Fruit fly (Drosophila melanogaster) whole organism, adult: Measurements from ENCODE around the gene amon.

Source experiments
- CG11617 ChIP-seq: fragments of 200-800 bp; sonication (Bioruptor generic); optimal IDR thresholded peaks from 2 replicates; lab custom pipeline; 2017; ENCODE audit warnings: mild to moderate bottlenecking, missing biosample characterization, missing genetic modification reagents, missing genetic modification characterization
- CG12768 ChIP-seq: fragments of 200-800 bp; sonication (Bioruptor generic); optimal IDR thresholded peaks from 2 replicates; lab custom pipeline; 2017; ENCODE audit warnings: missing biosample characterization, missing genetic modification characterization, mild to moderate bottlenecking, moderate library complexity, missing genetic modification reagents
- CG14711 ChIP-seq: fragments of 200-800 bp; sonication (Bioruptor generic); optimal IDR thresholded peaks from 2 replicates; lab custom pipeline; 2018; ENCODE audit warnings: missing biosample characterization, mild to moderate bottlenecking, missing genetic modification characterization, moderate library complexity
- CG1620 ChIP-seq: fragments of 200-800 bp; sonication (Bioruptor generic); optimal IDR thresholded peaks from 2 replicates; lab custom pipeline; 2016; ENCODE audit warnings: missing biosample characterization, missing genetic modification characterization
- CG33017 ChIP-seq: fragments of 200-800 bp; sonication (Bioruptor generic); optimal IDR thresholded peaks from 2 replicates; lab custom pipeline; 2018; ENCODE audit warnings: missing biosample characterization, mild to moderate bottlenecking, missing genetic modification characterization, moderate library complexity
- CG5204 ChIP-seq: fragments of 200-800 bp; sonication (Bioruptor generic); optimal IDR thresholded peaks from 2 replicates; lab custom pipeline; 2016; ENCODE audit warnings: missing biosample characterization, missing genetic modification characterization
- CG7045 ChIP-seq: fragments of 200-800 bp; sonication (Bioruptor generic); optimal IDR thresholded peaks from 2 replicates; lab custom pipeline; 2017; ENCODE audit warnings: missing biosample characterization, mild to moderate bottlenecking, missing genetic modification characterization
- CG7101 ChIP-seq: fragments of 200-800 bp; sonication (Bioruptor generic); optimal IDR thresholded peaks from 2 replicates; lab custom pipeline; 2018; ENCODE audit warnings: missing biosample characterization, mild to moderate bottlenecking, missing genetic modification characterization, moderate library complexity
- Clk ChIP-seq: fragments of 200-800 bp; sonication (Bioruptor generic); optimal IDR thresholded peaks from 2 replicates; lab custom pipeline; 2017; ENCODE audit warnings: missing biosample characterization, missing genetic modification characterization
- Crg-1 ChIP-seq: fragments of 200-800 bp; sonication (Bioruptor generic); optimal IDR thresholded peaks from 2 replicates; lab custom pipeline; 2016; ENCODE audit warnings: missing biosample characterization, missing genetic modification characterization
- Hr96 ChIP-seq: fragments of 200-800 bp; sonication (Bioruptor generic); optimal IDR thresholded peaks from 2 replicates; lab custom pipeline; 2016; ENCODE audit warnings: missing biosample characterization, missing genetic modification characterization
- Mnt ChIP-seq: fragments of 200-800 bp; sonication (Bioruptor generic); optimal IDR thresholded peaks from 2 replicates; lab custom pipeline; 2016; ENCODE audit warnings: missing biosample characterization, mild to moderate bottlenecking, missing genetic modification characterization
- bab1 ChIP-seq: fragments of 200-800 bp; sonication (Bioruptor generic); optimal IDR thresholded peaks from 3 replicates; lab custom pipeline; 2019; ENCODE audit warnings: missing biosample characterization, mild to moderate bottlenecking, missing genetic modification characterization, moderate library complexity
- cic ChIP-seq: fragments of 200-800 bp; sonication (Bioruptor generic); optimal IDR thresholded peaks from 2 replicates; lab custom pipeline; 2017; ENCODE audit warnings: missing biosample characterization, mild to moderate bottlenecking, missing genetic modification characterization, moderate library complexity
- cnc ChIP-seq, 2 experiments: fragments of >200 bp; optimal IDR thresholded peaks; 2 replicates each; lab custom pipeline; 2017
- kay ChIP-seq: fragments of 200-800 bp; sonication (Bioruptor generic); peaks from one replicate; lab custom pipeline; 2016; ENCODE audit warnings: missing biosample characterization, missing genetic modification characterization, borderline replicate concordance
- ovo ChIP-seq: fragments of 200-800 bp; sonication (Bioruptor generic); optimal IDR thresholded peaks from 2 replicates; lab custom pipeline; 2016; ENCODE audit warnings: missing biosample characterization, missing genetic modification characterization
- pad ChIP-seq: fragments of 200-800 bp; sonication (Bioruptor generic); optimal IDR thresholded peaks from 3 replicates; lab custom pipeline; 2017; ENCODE audit warnings: missing biosample characterization, missing genetic modification characterization, mild to moderate bottlenecking, moderate library complexity, missing genetic modification reagents
- tj ChIP-seq: fragments of 200-800 bp; sonication (Bioruptor generic); optimal IDR thresholded peaks from 3 replicates; lab custom pipeline; 2017; ENCODE audit warnings: missing biosample characterization, mild to moderate bottlenecking, missing genetic modification characterization, moderate library complexity
- toe ChIP-seq: fragments of 200-800 bp; sonication (Bioruptor generic); optimal IDR thresholded peaks from 2 replicates; lab custom pipeline; 2016; ENCODE audit warnings: missing biosample characterization, missing genetic modification characterization

The amon gene

DNA sequence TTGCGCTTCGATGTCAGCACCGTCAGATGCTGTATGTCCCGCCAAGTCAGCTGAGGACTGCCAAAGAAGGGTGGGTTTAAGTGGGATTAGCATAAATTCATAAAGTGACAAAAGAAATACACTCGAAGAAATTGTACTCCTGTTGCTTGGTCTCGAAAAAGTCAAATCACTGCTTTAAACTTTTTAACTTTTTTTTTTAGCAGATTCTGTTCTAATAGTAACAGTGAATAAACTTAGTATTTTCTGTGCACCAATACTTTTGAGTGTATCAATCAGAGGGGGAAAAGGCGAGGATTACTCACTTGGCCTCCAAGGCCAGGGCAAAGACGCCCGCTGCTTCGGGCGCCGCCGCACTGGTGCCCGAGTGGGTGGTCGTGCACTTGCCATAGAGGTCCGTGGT is 13.8 kb downstream of the amon start:
- no peak for TF ChIP-seq CG12768 (GFP tag; lab: Kevin White, UChicago)
- no peak for TF ChIP-seq CG7045 (GFP tag; lab: Kevin White, UChicago)
- no peak for TF ChIP-seq CG7101 (tag; lab: Kevin White, UChicago)
- no peak for TF ChIP-seq ovo (GFP tag; lab: Kevin White, UChicago)
- no peak for TF ChIP-seq bab1 (GFP tag; lab: Kevin White, UChicago)
- no peak for TF ChIP-seq Hr96
- TF ChIP-seq CG14711 (tag; lab: Kevin White, UChicago) = no peak
- TF ChIP-seq cnc (optimal IDR thresholded peaks at IDR 0.05; lab: Kevin White, UChicago) = no peak
- TF ChIP-seq Mnt (GFP tag; lab: Kevin White, UChicago) = no peak
- TF ChIP-seq kay = no peak
- no peak for TF ChIP-seq CG33017 (tag; lab: Kevin White, UChicago)
- TF ChIP-seq cic (GFP tag; lab: Kevin White, UChicago) = no peak
- no peak for TF ChIP-seq toe (GFP tag; lab: Kevin White, UChicago)
- no peak for TF ChIP-seq CG1620
- TF ChIP-seq Clk = no peak
- no peak for TF ChIP-seq pad
- no peak for TF ChIP-seq Crg-1 (GFP tag; lab: Kevin White, UChicago)
- no peak for TF ChIP-seq CG5204 (GFP tag; lab: Kevin White, UChicago)
- TF ChIP-seq CG11617 = no peak
- no peak for TF ChIP-seq tj (GFP tag; lab: Kevin White, UChicago)

DNA sequence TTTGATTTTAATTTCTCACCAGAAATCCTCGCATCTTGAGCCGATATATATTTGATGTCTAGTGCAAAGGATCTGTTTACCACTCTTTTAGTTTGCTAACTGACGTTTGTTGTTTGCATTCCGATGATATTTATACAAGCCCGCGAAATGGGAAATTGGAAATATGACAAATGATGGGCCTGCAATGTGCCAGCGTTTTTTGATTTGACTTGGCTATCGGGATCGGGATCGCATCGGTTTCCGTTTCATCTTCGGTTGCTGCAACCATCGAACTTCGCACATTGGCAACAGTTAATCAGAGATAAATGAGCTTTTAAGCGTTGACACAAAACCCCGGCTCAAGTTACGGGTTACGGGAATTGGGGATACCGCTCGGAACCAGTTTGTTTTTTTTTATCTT is 20.5 kb downstream of the amon start, which contains the start of gene TwdlQ:
Gene TwdlQ (minus strand): TSS at position 101 of the 400 bp plus-strand sequence.
- TF ChIP-seq tj (GFP tag; lab: Kevin White, UChicago) (no peak), CG5204 (GFP tag; lab: Kevin White, UChicago) (no peak), ovo (GFP tag; lab: Kevin White, UChicago) (no peak), bab1 (GFP tag; lab: Kevin White, UChicago) (no peak), CG12768 (GFP tag; lab: Kevin White, UChicago) (no peak), CG11617 (no peak), toe (GFP tag; lab: Kevin White, UChicago) (no peak), CG7101 (tag; lab: Kevin White, UChicago) (no peak), Mnt (GFP tag; lab: Kevin White, UChicago) (no peak), Crg-1 (GFP tag; lab: Kevin White, UChicago) (no peak)

DNA sequence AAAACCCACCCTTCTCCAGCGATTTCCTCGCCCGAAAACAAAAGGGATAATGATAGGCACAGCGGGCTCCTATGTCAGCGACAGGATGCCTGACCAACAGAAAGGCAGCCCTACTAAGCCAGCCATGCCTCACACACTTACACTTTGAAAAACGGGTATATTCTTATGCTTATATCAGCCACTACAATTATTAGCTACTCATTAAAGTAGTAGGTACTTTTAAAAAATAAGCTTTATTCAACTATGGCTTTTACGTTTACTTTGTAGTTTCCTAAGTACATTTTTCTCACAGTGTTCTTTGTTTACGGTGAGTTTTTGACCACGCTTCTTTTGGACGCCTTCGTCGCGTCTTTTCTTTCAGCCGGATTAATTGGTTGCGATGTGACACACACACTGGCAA is 23.8 kb downstream of the amon start:
- TF ChIP-seq Mnt (GFP tag; lab: Kevin White, UChicago) (no peak), CG12768 (GFP tag; lab: Kevin White, UChicago) (no peak), Hr96 (no peak), cic (GFP tag; lab: Kevin White, UChicago) (no peak), Clk (no peak)

DNA sequence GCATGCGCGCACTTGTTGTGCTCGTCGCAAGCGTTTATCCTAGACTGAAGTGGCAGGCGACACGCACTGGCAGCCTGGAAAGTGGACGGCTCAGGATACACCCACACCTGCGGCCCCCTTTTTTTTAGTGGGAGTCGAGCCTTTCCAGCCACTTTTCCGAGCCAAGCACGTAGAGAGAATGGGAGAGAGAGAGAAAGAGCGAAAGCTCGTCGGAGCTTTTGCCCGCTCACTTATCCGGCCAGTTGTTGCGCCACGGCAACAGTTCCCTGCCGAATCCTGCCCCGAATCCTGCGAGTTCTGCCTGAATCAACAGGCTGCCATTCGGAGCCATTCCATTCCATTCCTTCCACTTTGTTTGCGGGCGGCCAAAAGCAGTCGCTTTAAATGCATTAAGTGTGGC is 32.0 kb downstream of the amon start, which contains the start of gene beat-VII:
Gene beat-VII (minus strand): TSS at position 20 of the 400 bp plus-strand sequence.
- no peak for TF ChIP-seq CG33017 (tag; lab: Kevin White, UChicago)
- TF ChIP-seq pad = peak; percentile 46
- TF ChIP-seq CG14711 (tag; lab: Kevin White, UChicago) = no peak
- no peak for TF ChIP-seq bab1 (GFP tag; lab: Kevin White, UChicago)

DNA sequence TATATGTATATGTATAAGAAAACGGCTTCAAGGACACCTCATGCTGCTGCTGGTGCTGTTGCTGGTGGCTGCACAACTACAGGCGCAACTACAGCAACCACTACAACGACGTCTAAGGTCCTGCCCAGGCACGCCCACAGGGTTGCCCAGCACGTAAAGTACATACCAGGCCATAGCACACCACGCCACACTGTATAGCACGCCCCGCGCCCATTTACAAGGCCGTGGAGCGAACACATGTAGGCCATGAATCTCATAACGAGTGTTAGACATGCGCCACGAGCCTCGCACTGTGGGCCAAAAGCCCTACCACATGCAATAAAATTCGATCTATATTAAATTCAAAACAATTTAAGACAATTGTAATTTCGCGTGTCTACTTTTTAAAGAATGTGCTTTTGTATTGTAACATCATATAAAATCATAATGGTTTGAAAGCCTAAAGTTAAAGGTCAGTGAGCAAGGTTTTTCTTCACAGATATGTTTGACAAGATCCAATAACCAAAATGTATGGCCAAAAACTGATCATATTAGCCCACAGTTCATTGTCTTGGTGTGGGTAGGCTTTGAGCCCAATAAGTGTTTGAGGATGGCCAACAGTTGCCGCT is 42.3 kb downstream of the amon start:
- peak; percentile 0 for TF ChIP-seq CG12768 (GFP tag; lab: Kevin White, UChicago)
- TF ChIP-seq CG5204 (GFP tag; lab: Kevin White, UChicago) = peak; percentile 16
- TF ChIP-seq CG7045 (GFP tag; lab: Kevin White, UChicago) = peak; percentile 34
- TF ChIP-seq cnc (optimal IDR thresholded peaks at IDR 0.05; lab: Kevin White, UChicago) = no peak

DNA sequence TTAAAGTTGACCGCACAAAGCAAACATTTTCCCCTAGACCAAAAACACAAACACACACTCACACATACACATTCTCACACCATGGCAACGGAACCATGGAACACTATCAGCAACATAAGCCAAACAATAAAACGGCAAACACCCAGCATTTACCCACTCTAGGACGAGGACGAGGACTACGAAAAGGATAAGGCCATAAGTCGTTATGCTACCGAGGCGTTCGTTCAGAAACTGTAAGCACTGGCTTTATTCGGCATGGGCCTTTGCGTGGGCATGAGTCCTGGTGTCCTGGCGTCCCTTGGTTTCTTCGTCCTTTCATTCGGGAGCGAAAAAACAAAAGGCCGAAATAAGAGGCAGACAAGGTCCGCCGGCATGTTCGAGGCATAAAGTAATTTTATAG is 43.7 kb downstream of the amon start:
- TF ChIP-seq Crg-1 (GFP tag; lab: Kevin White, UChicago) = no peak
- no peak for TF ChIP-seq CG5204 (GFP tag; lab: Kevin White, UChicago)
- TF ChIP-seq CG7045 (GFP tag; lab: Kevin White, UChicago) = no peak
- no peak for TF ChIP-seq CG33017 (tag; lab: Kevin White, UChicago)
- no peak for TF ChIP-seq CG7101 (tag; lab: Kevin White, UChicago)

DNA sequence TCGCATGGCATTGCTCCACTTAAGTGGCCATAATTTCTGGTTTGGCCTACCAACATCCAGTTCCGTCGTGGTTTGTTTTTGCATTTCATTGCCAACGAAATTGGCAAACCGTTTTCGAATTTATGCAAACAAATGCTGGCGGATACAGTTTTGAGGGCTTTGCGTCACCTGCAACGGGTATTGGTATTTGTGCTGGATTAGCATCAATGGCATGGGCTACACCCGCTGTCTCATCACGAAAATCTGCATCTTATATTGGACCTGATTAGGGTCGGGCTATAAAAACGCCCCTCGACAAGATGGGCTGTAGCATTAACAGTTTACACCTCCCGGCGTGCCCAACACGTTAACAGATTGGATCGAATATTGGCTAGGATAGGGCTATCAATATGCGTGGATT is 57.8 kb downstream of the amon start, which contains the start of gene Tb:
Gene Tb (plus strand): TSS at position 301 of the 400 bp plus-strand sequence.
- no peak for TF ChIP-seq bab1 (GFP tag; lab: Kevin White, UChicago)
- TF ChIP-seq Mnt (GFP tag; lab: Kevin White, UChicago) = no peak
- no peak for TF ChIP-seq CG12768 (GFP tag; lab: Kevin White, UChicago)
- TF ChIP-seq CG5204 (GFP tag; lab: Kevin White, UChicago) = no peak
- no peak for TF ChIP-seq cic (GFP tag; lab: Kevin White, UChicago)
